Worm (Caenorhabditis elegans) whole organism, L2 larva: ENCODE results near the gene oac-3.

ENCODE experiments used
- C34F6.9 ChIP-seq: fragments of 150-350 bp; optimal IDR thresholded peaks from 2 replicates; lab custom pipeline; 2014; ENCODE audit warnings: missing biosample characterization, missing genetic modification characterization
- R02D3.7 ChIP-seq: fragments of 150-350 bp; optimal IDR thresholded peaks from 2 replicates; lab custom pipeline; 2014; ENCODE audit warnings: missing biosample characterization, missing genetic modification characterization
- ZK546.5 ChIP-seq: sonication (generic microtip); optimal IDR thresholded peaks from 2 replicates; lab custom pipeline; 2017; ENCODE audit warnings: missing biosample characterization, missing genetic modification characterization
- alr-1 ChIP-seq: fragments of 150-350 bp; optimal IDR thresholded peaks from 2 replicates; lab custom pipeline; 2014; ENCODE audit warnings: missing biosample characterization, missing genetic modification characterization
- aly-2 ChIP-seq: fragments of 150-350 bp; optimal IDR thresholded peaks from 2 replicates; lab custom pipeline; 2014; ENCODE audit warnings: missing biosample characterization, missing genetic modification characterization
- ama-1 ChIP-seq: fragments of 150-350 bp; optimal IDR thresholded peaks from 2 replicates; lab custom pipeline; 2018; ENCODE audit warnings: inconsistent platforms
- blmp-1 ChIP-seq: sonication (generic microtip); optimal IDR thresholded peaks from 2 replicates; lab custom pipeline; 2017; ENCODE audit warnings: missing genetic modification characterization, mild to moderate bottlenecking, missing compliant biosample characterization, antibody characterized with exemption, moderate library complexity; ENCODE audit not compliant: insufficient read depth
- ceh-16 ChIP-seq: fragments of 150-350 bp; optimal IDR thresholded peaks from 2 replicates; lab custom pipeline; 2014; ENCODE audit warnings: missing biosample characterization, missing genetic modification characterization
- crh-2 ChIP-seq: sonication (generic microtip); optimal IDR thresholded peaks from 2 replicates; lab custom pipeline; 2017; ENCODE audit warnings: missing biosample characterization, missing genetic modification characterization
- egl-27 ChIP-seq: sonication (generic microtip); optimal IDR thresholded peaks from 3 replicates; lab custom pipeline; 2017; ENCODE audit warnings: missing biosample characterization, missing genetic modification reagents, missing genetic modification characterization
- elt-1 ChIP-seq: fragments of 150-350 bp; optimal IDR thresholded peaks from 2 replicates; lab custom pipeline; 2014; ENCODE audit warnings: missing biosample characterization, missing genetic modification characterization
- elt-3 ChIP-seq: sonication (generic microtip); optimal IDR thresholded peaks from 2 replicates; lab custom pipeline; 2017; ENCODE audit warnings: missing biosample characterization, missing genetic modification characterization
- fos-1 ChIP-seq: fragments of 150-350 bp; optimal IDR thresholded peaks from 2 replicates; lab custom pipeline; 2014; ENCODE audit warnings: missing biosample characterization, missing genetic modification characterization
- lin-11 ChIP-seq: fragments of 150-350 bp; sonication (generic microtip); optimal IDR thresholded peaks from 2 replicates; lab custom pipeline; 2014; ENCODE audit warnings: missing biosample characterization, missing genetic modification characterization, inconsistent platforms, mixed read lengths
- lin-13 ChIP-seq: fragments of 150-350 bp; optimal IDR thresholded peaks from 2 replicates; lab custom pipeline; 2014; ENCODE audit warnings: missing biosample characterization, missing genetic modification reagents, missing genetic modification characterization
- lsy-2 ChIP-seq, 2 experiments: fragments of 150-350 bp in 1 of 2; sonication (generic microtip) in 1 of 2; optimal IDR thresholded peaks; 2 replicates each; lab custom pipeline; 2014 to 2017; ENCODE audit warnings: missing biosample characterization in 2 of 2, missing genetic modification characterization in 2 of 2
- mab-5 ChIP-seq: fragments of 150-350 bp; optimal IDR thresholded peaks from 2 replicates; lab custom pipeline; 2014; ENCODE audit warnings: missing biosample characterization, missing genetic modification characterization
- mdl-1 ChIP-seq, 2 experiments: fragments of 150-350 bp in 1 of 2; sonication (generic microtip) in 1 of 2; optimal IDR thresholded peaks; 2 replicates each; lab custom pipeline; 2017; ENCODE audit warnings: missing biosample characterization in 2 of 2, missing genetic modification characterization in 2 of 2
- nhr-11 ChIP-seq: fragments of 150-350 bp; optimal IDR thresholded peaks from 2 replicates; lab custom pipeline; 2014; ENCODE audit warnings: missing biosample characterization, missing genetic modification characterization
- nhr-129 ChIP-seq: fragments of 150-350 bp; optimal IDR thresholded peaks from 2 replicates; lab custom pipeline; 2014; ENCODE audit warnings: missing biosample characterization, missing genetic modification characterization
- nhr-21 ChIP-seq: fragments of 150-350 bp; optimal IDR thresholded peaks from 2 replicates; lab custom pipeline; 2014; ENCODE audit warnings: missing biosample characterization, missing genetic modification characterization
- nhr-23 ChIP-seq: fragments of 150-350 bp; optimal IDR thresholded peaks from 2 replicates; lab custom pipeline; 2014; ENCODE audit warnings: missing biosample characterization, missing genetic modification reagents, missing genetic modification characterization
- nhr-237 ChIP-seq: fragments of 150-350 bp; optimal IDR thresholded peaks from 2 replicates; lab custom pipeline; 2014; ENCODE audit warnings: missing biosample characterization, missing genetic modification characterization
- nhr-77 ChIP-seq: fragments of 150-350 bp; optimal IDR thresholded peaks from 2 replicates; lab custom pipeline; 2014; ENCODE audit warnings: missing biosample characterization, missing genetic modification characterization
- peb-1 ChIP-seq: fragments of 150-350 bp; optimal IDR thresholded peaks from 2 replicates; lab custom pipeline; 2014; ENCODE audit warnings: missing biosample characterization, missing genetic modification characterization
- sem-4 ChIP-seq: fragments of 150-350 bp; optimal IDR thresholded peaks from 2 replicates; lab custom pipeline; 2014; ENCODE audit warnings: missing biosample characterization, missing genetic modification reagents, missing genetic modification characterization
- sma-3 ChIP-seq: sonication (generic microtip); optimal IDR thresholded peaks from 2 replicates; lab custom pipeline; 2016; ENCODE audit warnings: missing genetic modification reagents, missing genetic modification characterization, missing compliant biosample characterization
- sma-9 ChIP-seq, 2 experiments: fragments of 150-350 bp in 1 of 2; sonication (generic microtip) in 1 of 2; optimal IDR thresholded peaks; 2 replicates each; lab custom pipeline; 2014 to 2016; ENCODE audit warnings: missing genetic modification characterization in 2 of 2, mild to moderate bottlenecking in 1 of 2, missing biosample characterization in 1 of 2, missing compliant biosample characterization in 1 of 2, missing genetic modification reagents in 1 of 2, moderate library complexity in 1 of 2
- snpc-4 ChIP-seq: fragments of 150-350 bp; optimal IDR thresholded peaks from 2 replicates; lab custom pipeline; 2014; ENCODE audit warnings: missing biosample characterization, missing genetic modification characterization
- unc-39 ChIP-seq: fragments of 150-350 bp; optimal IDR thresholded peaks from 2 replicates; lab custom pipeline; 2014; ENCODE audit warnings: missing biosample characterization, missing genetic modification characterization
- unc-55 ChIP-seq: fragments of 150-350 bp; sonication (generic microtip); optimal IDR thresholded peaks from 3 replicates; lab custom pipeline; 2014; ENCODE audit warnings: missing biosample characterization, missing genetic modification reagents, missing genetic modification characterization
- unc-62 ChIP-seq: fragments of 150-350 bp; optimal IDR thresholded peaks from 2 replicates; lab custom pipeline; 2014; ENCODE audit warnings: missing biosample characterization, missing genetic modification reagents, missing genetic modification characterization
- ztf-1 ChIP-seq: fragments of 200-800 bp; sonication (Bioruptor generic); conservative IDR thresholded peaks from 2 replicates; pipeline ENCODE4 v1.3.6; 2022; ENCODE audit warnings: missing genetic modification characterization, missing compliant biosample characterization
- ztf-11 ChIP-seq: sonication (generic microtip); optimal IDR thresholded peaks from 2 replicates; lab custom pipeline; 2017; ENCODE audit warnings: missing biosample characterization, missing genetic modification characterization

oac-3 gene

DNA sequence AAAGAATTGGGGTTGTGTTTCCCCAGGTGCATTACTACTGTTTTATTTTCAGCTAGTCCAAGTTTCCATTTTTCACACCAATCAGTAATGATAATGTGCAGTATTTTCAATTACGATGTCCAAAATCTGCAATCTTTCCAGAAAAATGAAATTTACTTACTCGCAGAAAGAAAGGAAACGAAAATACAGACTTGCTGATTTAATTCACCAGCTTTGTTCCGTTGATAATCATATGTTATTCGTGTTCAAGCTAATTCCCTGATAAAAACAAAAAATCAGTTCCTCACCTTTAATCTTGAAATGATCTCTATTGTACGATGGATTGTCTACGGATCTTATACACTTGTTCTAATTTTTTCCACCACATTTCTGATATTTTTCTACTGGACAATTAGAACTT is 24.5 kb downstream of the oac-3 start, which contains the start of gene srxa-11:
TSS of gene srxa-11 (plus strand) at position 301 of the 400 bp plus-strand sequence.
- TF ChIP-seq peb-1 (no peak), elt-1 (no peak), egl-27 (tag; lab: Kevin White, UChicago) (no peak)

- TF ChIP-seq nhr-21 (tag; lab: Kevin White, UChicago) (no peak), ztf-11 (tag; lab: Kevin White, UChicago) (no peak), blmp-1 (tag; lab: Kevin White, UChicago) (no peak), ZK546.5 (no peak), aly-2 (no peak), ceh-16 (tag; lab: Kevin White, UChicago) (no peak), nhr-237 (tag; lab: Kevin White, UChicago) (no peak), elt-1 (no peak), nhr-11 (no peak), nhr-129 (tag; lab: Kevin White, UChicago) (no peak), nhr-23 (no peak), nhr-77 (no peak), alr-1 (tag; lab: Kevin White, UChicago) (no peak)
These were observed 27.1 kb downstream of the oac-3 start, which contains the start of gene srxa-12 for ce11 chrV:13926398-13926797. srxa-12 (plus strand) TSS chrV:13926698.

DNA sequence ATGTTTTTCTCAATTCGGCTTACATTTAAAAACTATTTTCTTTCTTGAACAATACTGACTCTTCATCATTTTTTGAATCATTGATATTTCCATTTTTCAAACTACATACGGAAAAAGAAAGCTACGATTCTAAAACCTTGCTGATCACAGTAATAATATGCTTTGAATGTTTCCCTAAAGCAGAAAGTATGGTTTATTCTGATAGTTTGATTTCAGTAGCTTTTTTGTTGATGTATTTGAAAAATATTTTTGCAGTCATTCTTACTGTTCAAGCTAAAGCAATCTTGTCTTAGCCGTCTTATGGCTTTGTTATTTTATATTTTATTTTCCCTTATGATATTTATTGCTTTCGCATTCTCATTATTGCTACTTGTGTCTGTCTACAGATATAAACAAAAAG is 30.2 kb downstream of the oac-3 start, which contains the start of gene srxa-13:
TSS of gene srxa-13 (plus strand) at position 301 of the 400 bp plus-strand sequence.
- TF ChIP-seq fos-1 (tag; lab: Kevin White, UChicago) (no peak), mdl-1 (tag; optimal IDR thresholded peaks at IDR 0.05; lab: Kevin White, UChicago) (no peak), unc-62 (GFP tag; lab: Kevin White, UChicago) (no peak), snpc-4 (no peak)
- TF ChIP-seq, all 48 proteins: peak for 0

ce11 chrV:13931225-13931624 is 31.9 kb downstream of the oac-3 start, which contains the start of gene C06B3.16:
C06B3.16 (plus strand) TSS chrV:13931525.
- TF ChIP-seq blmp-1 (tag; lab: Kevin White, UChicago): no peak
- TF ChIP-seq lsy-2 (tag; optimal IDR thresholded peaks at IDR 0.05; lab: Kevin White, UChicago): no peak
- TF ChIP-seq egl-27 (tag; lab: Kevin White, UChicago): no peak
- no peak for TF ChIP-seq unc-39 (tag; lab: Kevin White, UChicago)
- no peak for TF ChIP-seq ztf-1 (GFP tag; lab: Robert Waterston, UW)

- TF ChIP-seq ama-1 (lab: Kevin White, UChicago) (no peak), mdl-1 (tag; optimal IDR thresholded peaks at IDR 0.05; lab: Kevin White, UChicago) (no peak), peb-1 (no peak), ztf-1 (GFP tag; lab: Robert Waterston, UW) (no peak)
These were observed 32.6 kb downstream of the oac-3 start for ce11 chrV:13931952-13932351.

DNA sequence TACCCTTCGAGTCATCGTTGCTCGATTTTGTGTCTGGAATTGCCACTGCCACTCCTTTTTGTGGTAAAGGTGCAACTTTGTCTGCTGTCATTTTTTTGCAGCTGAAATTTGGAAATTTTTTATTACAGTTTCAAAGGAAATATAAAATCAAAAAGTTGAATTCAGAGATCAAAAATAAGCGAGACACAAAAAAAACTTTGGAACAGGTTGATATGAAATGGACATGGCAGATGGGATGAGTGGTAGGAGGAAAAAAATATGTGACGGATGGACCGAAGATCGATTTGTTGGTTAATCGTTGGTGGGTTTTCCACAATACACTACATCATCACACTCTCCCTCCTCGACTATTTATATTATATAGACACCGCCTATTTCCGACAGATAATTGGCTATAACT is 35.2 kb downstream of the oac-3 start, which contains the start of gene R10D12.1:
TSS of gene R10D12.1 (minus strand) at position 101 of the 400 bp plus-strand sequence.
- no peak for TF ChIP-seq sem-4
- no peak for TF ChIP-seq lin-11 (tag; lab: Kevin White, UChicago)
- TF ChIP-seq mab-5 (tag; lab: Kevin White, UChicago): no peak
- no peak for TF ChIP-seq unc-55 (GFP tag; lab: Kevin White, UChicago)
- no peak for TF ChIP-seq nhr-21 (tag; lab: Kevin White, UChicago)
- TF ChIP-seq unc-39 (tag; lab: Kevin White, UChicago): no peak
- TF ChIP-seq R02D3.7 (tag; lab: Kevin White, UChicago): no peak
- no peak for TF ChIP-seq aly-2
- no peak for TF ChIP-seq nhr-11
- TF ChIP-seq crh-2 (tag; lab: Kevin White, UChicago): no peak
- TF ChIP-seq C34F6.9: no peak
- no peak for TF ChIP-seq sma-3 (GFP tag; lab: Kevin White, UChicago)
- TF ChIP-seq sma-9 (GFP tag; optimal IDR thresholded peaks at IDR 0.05; lab: Kevin White, UChicago): no peak
- TF ChIP-seq sma-9 (tag; optimal IDR thresholded peaks at IDR 0.05; lab: Kevin White, UChicago): no peak
- TF ChIP-seq lin-13 (GFP tag; lab: Kevin White, UChicago): no peak
- TF ChIP-seq elt-1: no peak
- no peak for TF ChIP-seq ztf-1 (GFP tag; lab: Robert Waterston, UW)
- TF ChIP-seq peb-1: no peak
- no peak for TF ChIP-seq elt-3 (tag; lab: Kevin White, UChicago)
- TF ChIP-seq nhr-23: no peak
